Fruit fly (Drosophila melanogaster) whole organism, embryonic: Measurements from ENCODE around the gene Reg-2.

Experiments used
- Aef1 ChIP-seq: fragments of 200-800 bp; sonication (Bioruptor generic); IDR thresholded peaks from 3 replicates; pipeline ENCODE4 v1.3.6; 2022; ENCODE audit warnings: missing biosample characterization, missing genetic modification characterization
- CG10209 ChIP-seq: fragments of 200-800 bp; sonication (Bioruptor generic); optimal IDR thresholded peaks from 3 replicates; lab custom pipeline; 2017; ENCODE audit warnings: missing biosample characterization, mild to moderate bottlenecking, missing genetic modification characterization, missing genetic modification reagents
- CG10979 ChIP-seq: fragments of 200-800 bp; sonication (Bioruptor generic); optimal IDR thresholded peaks from 2 replicates; lab custom pipeline; 2018; ENCODE audit warnings: missing biosample characterization, mild to moderate bottlenecking, missing genetic modification characterization, moderate library complexity
- CG12104 ChIP-seq: fragments of 200-800 bp; sonication (Bioruptor generic); optimal IDR thresholded peaks from 3 replicates; lab custom pipeline; 2016; ENCODE audit warnings: missing biosample characterization, missing genetic modification characterization
- CG13296 ChIP-seq: fragments of 200-800 bp; sonication (Bioruptor generic); optimal IDR thresholded peaks from 3 replicates; lab custom pipeline; 2018; ENCODE audit warnings: missing biosample characterization, mild to moderate bottlenecking, missing genetic modification characterization
- CG14441 ChIP-seq: fragments of 200-800 bp; sonication (Bioruptor generic); IDR thresholded peaks from 2 replicates; pipeline ENCODE4 v1.3.6; 2022; ENCODE audit warnings: missing biosample characterization, missing genetic modification characterization
- CG15601 ChIP-seq: fragments of 200-800 bp; sonication (Bioruptor generic); optimal IDR thresholded peaks from 3 replicates; lab custom pipeline; 2019; ENCODE audit warnings: missing biosample characterization, mild to moderate bottlenecking, missing genetic modification characterization, moderate library complexity
- CG1602 ChIP-seq: fragments of 200-800 bp; sonication (Bioruptor generic); optimal IDR thresholded peaks from 3 replicates; lab custom pipeline; 2016; ENCODE audit warnings: missing biosample characterization, missing genetic modification characterization
- CG2116 ChIP-seq: fragments of 200-800 bp; sonication (Bioruptor generic); optimal IDR thresholded peaks from 3 replicates; lab custom pipeline; 2018; ENCODE audit warnings: missing biosample characterization, mild to moderate bottlenecking, missing genetic modification characterization
- CG2202 ChIP-seq: fragments of 200-800 bp; sonication (Bioruptor generic); optimal IDR thresholded peaks from 2 replicates; lab custom pipeline; 2018; ENCODE audit warnings: missing biosample characterization, mild to moderate bottlenecking, missing genetic modification characterization
- CG31365 ChIP-seq: fragments of 200-800 bp; sonication (Bioruptor generic); optimal IDR thresholded peaks from 2 replicates; lab custom pipeline; 2018; ENCODE audit warnings: missing biosample characterization, mild to moderate bottlenecking, missing genetic modification characterization
- CG33557 ChIP-seq: fragments of 200-800 bp; sonication (Bioruptor generic); optimal IDR thresholded peaks from 2 replicates; lab custom pipeline; 2019; ENCODE audit warnings: missing biosample characterization, mild to moderate bottlenecking, missing genetic modification characterization, moderate library complexity
- CG34224 ChIP-seq: fragments of 200-800 bp; sonication (Bioruptor generic); IDR thresholded peaks from 3 replicates; pipeline ENCODE4 v1.3.6; 2022; ENCODE audit warnings: missing biosample characterization, missing genetic modification characterization; ENCODE audit not compliant: partially characterized antibody
- CG6254 ChIP-seq: fragments of 200-800 bp; sonication (Bioruptor generic); optimal IDR thresholded peaks from 3 replicates; lab custom pipeline; 2017; ENCODE audit warnings: mild to moderate bottlenecking, missing biosample characterization, missing genetic modification reagents, missing genetic modification characterization
- CG7963 ChIP-seq: fragments of 200-800 bp; sonication (Bioruptor generic); IDR thresholded peaks from 3 replicates; pipeline ENCODE4 v1.3.6; 2022; ENCODE audit warnings: missing biosample characterization, missing genetic modification characterization; ENCODE audit not compliant: partially characterized antibody
- CG9609 ChIP-seq: fragments of 200-800 bp; sonication (Bioruptor generic); optimal IDR thresholded peaks from 3 replicates; lab custom pipeline; 2016; ENCODE audit warnings: missing biosample characterization, missing genetic modification characterization
- CoRest ChIP-seq: fragments of 200-800 bp; sonication (Bioruptor generic); optimal IDR thresholded peaks from 3 replicates; lab custom pipeline; 2018; ENCODE audit warnings: missing biosample characterization, mild to moderate bottlenecking, missing genetic modification characterization, moderate library complexity
- Dek ChIP-seq: fragments of 200-800 bp; sonication (Bioruptor generic); optimal IDR thresholded peaks from 3 replicates; lab custom pipeline; 2019; ENCODE audit warnings: missing biosample characterization, mild to moderate bottlenecking, missing genetic modification characterization, moderate library complexity
- Fer3 ChIP-seq: fragments of 200-800 bp; sonication (Bioruptor generic); optimal IDR thresholded peaks from 2 replicates; lab custom pipeline; 2018; ENCODE audit warnings: missing biosample characterization, mild to moderate bottlenecking, missing genetic modification characterization, moderate library complexity
- GATAe ChIP-seq: fragments of 200-800 bp; sonication (Bioruptor generic); conservative IDR thresholded peaks from 2 replicates; pipeline ENCODE4 v1.3.6; 2022; ENCODE audit warnings: missing biosample characterization, missing genetic modification characterization
- HmgZ ChIP-seq: fragments of 200-800 bp; sonication (Bioruptor generic); optimal IDR thresholded peaks from 2 replicates; lab custom pipeline; 2018; ENCODE audit warnings: missing biosample characterization, mild to moderate bottlenecking, missing genetic modification characterization
- Hr51 ChIP-seq, 2 experiments: fragments of 200-800 bp; sonication (Bioruptor generic); optimal IDR thresholded peaks; 2 replicates in 1 of 2; 3 replicates in 1 of 2; lab custom pipeline; 2016 to 2018; ENCODE audit warnings: missing biosample characterization in 2 of 2, missing genetic modification characterization in 2 of 2, mild to moderate bottlenecking in 1 of 2, moderate library complexity in 1 of 2
- Jarid2 ChIP-seq: fragments of 200-800 bp; sonication (Bioruptor generic); optimal IDR thresholded peaks from 3 replicates; lab custom pipeline; 2017; ENCODE audit warnings: mild to moderate bottlenecking, missing biosample characterization, missing genetic modification reagents, missing genetic modification characterization
- Lhr ChIP-seq: fragments of 200-800 bp; sonication (Bioruptor generic); optimal IDR thresholded peaks from 3 replicates; lab custom pipeline; 2017; ENCODE audit warnings: mild to moderate bottlenecking, missing biosample characterization, missing genetic modification reagents, missing genetic modification characterization
- Med ChIP-seq: fragments of 200-800 bp; sonication (Bioruptor generic); peaks from one replicate; lab custom pipeline; 2016; ENCODE audit warnings: missing biosample characterization, missing genetic modification characterization, mild to moderate bottlenecking, inconsistent platforms, moderate library complexity
- Nf-YB ChIP-seq: fragments of 200-800 bp; sonication (Bioruptor generic); optimal IDR thresholded peaks from 3 replicates; lab custom pipeline; 2019; ENCODE audit warnings: missing biosample characterization, mild to moderate bottlenecking, missing genetic modification characterization, moderate library complexity
- Nf-YC ChIP-seq: fragments of 200-800 bp; optimal IDR thresholded peaks from 3 replicates; lab custom pipeline; 2019; ENCODE audit warnings: missing biosample characterization, mild to moderate bottlenecking, missing genetic modification characterization, moderate library complexity
- Oli ChIP-seq: fragments of 200-800 bp; sonication (Bioruptor generic); optimal IDR thresholded peaks from 2 replicates; lab custom pipeline; 2018; ENCODE audit warnings: missing biosample characterization, mild to moderate bottlenecking, missing genetic modification characterization, moderate library complexity
- Pdp1 ChIP-seq, 2 experiments: fragments of 200-800 bp; sonication (Bioruptor generic); optimal IDR thresholded peaks; 3 replicates each; lab custom pipeline; 2016; ENCODE audit warnings: missing biosample characterization in 2 of 2, missing genetic modification characterization in 2 of 2, mild to moderate bottlenecking in 1 of 2, moderate library complexity in 1 of 2
- Spps ChIP-seq: fragments of 200-800 bp; sonication (Bioruptor generic); optimal IDR thresholded peaks from 2 replicates; lab custom pipeline; 2018; ENCODE audit warnings: missing biosample characterization, mild to moderate bottlenecking, missing genetic modification characterization
- ase ChIP-seq: fragments of 200-800 bp; sonication (Bioruptor generic); IDR thresholded peaks from 3 replicates; pipeline ENCODE4 v1.3.6; 2022; ENCODE audit warnings: missing biosample characterization, missing genetic modification characterization
- az2 ChIP-seq: fragments of 200-800 bp; sonication (Bioruptor generic); optimal IDR thresholded peaks from 3 replicates; lab custom pipeline; 2016; ENCODE audit warnings: missing biosample characterization, missing genetic modification characterization
- cad ChIP-seq: fragments of >200 bp; optimal IDR thresholded peaks from 2 replicates; lab custom pipeline; 2017; ENCODE audit warnings: missing biosample characterization, missing genetic modification characterization
- chif ChIP-seq, 2 experiments: fragments of 200-800 bp; sonication (Bioruptor generic); optimal IDR thresholded peaks; 3 replicates each; lab custom pipeline; 2016; ENCODE audit warnings: missing biosample characterization in 2 of 2, missing genetic modification characterization in 2 of 2
- dm ChIP-seq: fragments of 200-800 bp; sonication (Bioruptor generic); optimal IDR thresholded peaks from 3 replicates; lab custom pipeline; 2016; ENCODE audit warnings: missing biosample characterization, missing genetic modification characterization
- esg ChIP-seq: fragments of 200-800 bp; sonication (Bioruptor generic); conservative IDR thresholded peaks from 2 replicates; pipeline ENCODE4 v1.3.6; 2022; ENCODE audit warnings: missing biosample characterization, missing genetic modification characterization
- hb ChIP-seq: fragments of 200-800 bp; sonication (Bioruptor generic); IDR thresholded peaks from 3 replicates; pipeline ENCODE4 v1.3.6; 2022; ENCODE audit warnings: missing biosample characterization, missing genetic modification characterization; ENCODE audit not compliant: partially characterized antibody
- her ChIP-seq: fragments of 200-800 bp; sonication (Bioruptor generic); optimal IDR thresholded peaks from 2 replicates; lab custom pipeline; 2016; ENCODE audit warnings: missing biosample characterization, missing genetic modification characterization
- mirr ChIP-seq: fragments of 200-800 bp; sonication (Bioruptor generic); optimal IDR thresholded peaks from 3 replicates; lab custom pipeline; 2018; ENCODE audit warnings: missing biosample characterization, mild to moderate bottlenecking, missing genetic modification characterization
- org-1 ChIP-seq: fragments of 200-800 bp; sonication (Bioruptor generic); optimal IDR thresholded peaks from 2 replicates; lab custom pipeline; 2017; ENCODE audit warnings: missing biosample characterization, missing genetic modification characterization
- p53 ChIP-seq: fragments of 200-800 bp; sonication (Bioruptor generic); optimal IDR thresholded peaks from 2 replicates; lab custom pipeline; 2016; ENCODE audit warnings: missing biosample characterization, missing genetic modification characterization
- phol ChIP-seq: fragments of 200-800 bp; sonication (Bioruptor generic); optimal IDR thresholded peaks from 3 replicates; lab custom pipeline; 2018; ENCODE audit warnings: missing biosample characterization, mild to moderate bottlenecking, missing genetic modification characterization, moderate library complexity
- pum ChIP-seq: fragments of 200-800 bp; sonication (Bioruptor generic); optimal IDR thresholded peaks from 2 replicates; lab custom pipeline; 2016; ENCODE audit warnings: missing biosample characterization, missing genetic modification characterization
- ranshi ChIP-seq: fragments of 200-800 bp; sonication (Bioruptor generic); IDR thresholded peaks from 2 replicates; pipeline ENCODE4 v1.3.6; 2022; ENCODE audit warnings: missing biosample characterization, missing genetic modification characterization
- rib ChIP-seq: fragments of 200-800 bp; sonication (Bioruptor generic); IDR thresholded peaks from 2 replicates; pipeline ENCODE4 v1.3.6; 2022; ENCODE audit warnings: missing biosample characterization, missing genetic modification characterization
- sd ChIP-seq: fragments of 200-800 bp; sonication (Bioruptor generic); optimal IDR thresholded peaks from 3 replicates; lab custom pipeline; 2018; ENCODE audit warnings: missing biosample characterization, mild to moderate bottlenecking, missing genetic modification characterization, moderate library complexity
- shn ChIP-seq: fragments of 200-800 bp; sonication (Bioruptor generic); optimal IDR thresholded peaks from 3 replicates; lab custom pipeline; 2016; ENCODE audit warnings: missing biosample characterization, missing genetic modification characterization
- sr ChIP-seq: fragments of 200-800 bp; sonication (Bioruptor generic); IDR thresholded peaks from 3 replicates; pipeline ENCODE4 v1.3.6; 2022; ENCODE audit warnings: missing biosample characterization, missing genetic modification characterization
- stwl ChIP-seq: fragments of 200-800 bp; sonication (Bioruptor generic); optimal IDR thresholded peaks from 3 replicates; lab custom pipeline; 2018; ENCODE audit warnings: missing biosample characterization, mild to moderate bottlenecking, missing genetic modification characterization, moderate library complexity
- tup ChIP-seq: fragments of 200-800 bp; sonication (Bioruptor generic); optimal IDR thresholded peaks from 2 replicates; lab custom pipeline; 2016; ENCODE audit warnings: missing biosample characterization, mild to moderate bottlenecking, missing genetic modification characterization, moderate library complexity
- zfh2 ChIP-seq: fragments of 200-800 bp; sonication (Bioruptor generic); optimal IDR thresholded peaks from 2 replicates; lab custom pipeline; 2016; ENCODE audit warnings: missing biosample characterization, missing genetic modification characterization

The Reg-2 gene

DNA sequence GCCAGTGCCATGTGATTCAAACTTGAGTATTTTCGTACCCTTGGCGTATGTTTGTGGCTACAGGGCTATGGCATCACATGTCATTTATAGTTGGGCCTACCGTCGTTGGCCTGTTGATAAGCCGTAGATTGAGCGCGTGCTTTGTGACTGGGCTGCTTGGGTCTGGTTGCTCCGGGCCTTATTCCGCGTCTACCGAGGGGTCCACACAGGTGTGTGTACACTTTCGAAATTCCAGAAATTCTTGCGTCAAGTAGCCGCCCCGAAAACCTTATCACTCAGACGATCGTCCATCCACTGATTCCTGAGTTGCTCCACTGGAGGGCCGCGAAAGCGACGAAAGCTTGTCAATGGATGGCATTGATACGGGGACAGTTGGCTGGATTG is 31.7 kb upstream of the Reg-2 start (continued):
- TF ChIP-seq HmgZ (tag; lab: Kevin White, UChicago) (no peak), p53 (GFP tag; lab: Kevin White, UChicago) (no peak), Dek (tag; lab: Kevin White, UChicago) (no peak), her (GFP tag; lab: Kevin White, UChicago) (no peak), CG2116 (GFP tag; lab: Kevin White, UChicago) (no peak), Hr51 (GFP tag; optimal IDR thresholded peaks at IDR 0.05; lab: Kevin White, UChicago) (no peak), CG13296 (no peak), tup (no peak), Jarid2 (GFP tag; lab: Kevin White, UChicago) (no peak), CoRest (tag; lab: Kevin White, UChicago) (no peak), GATAe (GFP tag; lab: Robert Waterston, UW) (no peak), CG33557 (GFP tag; lab: Kevin White, UChicago) (no peak), esg (no peak), Lhr (GFP tag; lab: Kevin White, UChicago) (no peak), CG10209 (GFP tag; lab: Kevin White, UChicago) (no peak), zfh2 (no peak), CG10979 (tag; lab: Kevin White, UChicago) (no peak), CG7963 (GFP tag; lab: Robert Waterston, UW) (no peak), CG9609 (GFP tag; lab: Kevin White, UChicago) (no peak), ranshi (no peak), dm (GFP tag; lab: Kevin White, UChicago) (peak; percentile 8), CG1602 (GFP tag; lab: Kevin White, UChicago) (no peak), az2 (GFP tag; lab: Kevin White, UChicago) (no peak), org-1 (GFP tag; lab: Kevin White, UChicago) (no peak), CG15601 (tag; lab: Kevin White, UChicago) (peak; percentile 17), Spps (no peak), rib (GFP tag; lab: Robert Waterston, UW) (no peak; the same call in 1 of the 2 replicates), Aef1 (GFP tag; lab: Robert Waterston, UW) (no peak), ase (no peak), stwl (tag; lab: Kevin White, UChicago) (no peak), CG12104 (no peak), Oli (tag; lab: Kevin White, UChicago) (no peak), hb (no peak), CG14441 (0 out of 2 replicates have a peak, but pooled peaks have one; percentile 6), Pdp1 (GFP tag; optimal IDR thresholded peaks at IDR 0.05; lab: Kevin White, UChicago) (peak in 1 of 2 experiments; percentile 26), CG2202 (no peak), shn (GFP tag; lab: Kevin White, UChicago) (no peak), Nf-YC (tag; lab: Kevin White, UChicago) (no peak), sr (GFP tag; lab: Robert Waterston, UW) (no peak), CG31365 (no peak), cad (no peak), CG34224 (GFP tag; lab: Robert Waterston, UW) (no peak), sd (tag; lab: Kevin White, UChicago) (peak; percentile 99), Med (GFP tag; lab: Kevin White, UChicago) (peak; percentile 78), Fer3 (tag; lab: Kevin White, UChicago) (no peak), mirr (no peak), CG6254 (GFP tag; lab: Kevin White, UChicago) (no peak), phol (no peak), Nf-YB (GFP tag; lab: Kevin White, UChicago) (no peak), chif (GFP tag; optimal IDR thresholded peaks at IDR 0.05; lab: Kevin White, UChicago) (no peak), pum (GFP tag; lab: Kevin White, UChicago) (no peak)
